Worm (Caenorhabditis elegans): ENCODE data around the gene Y75B12B.10.

DNA sequence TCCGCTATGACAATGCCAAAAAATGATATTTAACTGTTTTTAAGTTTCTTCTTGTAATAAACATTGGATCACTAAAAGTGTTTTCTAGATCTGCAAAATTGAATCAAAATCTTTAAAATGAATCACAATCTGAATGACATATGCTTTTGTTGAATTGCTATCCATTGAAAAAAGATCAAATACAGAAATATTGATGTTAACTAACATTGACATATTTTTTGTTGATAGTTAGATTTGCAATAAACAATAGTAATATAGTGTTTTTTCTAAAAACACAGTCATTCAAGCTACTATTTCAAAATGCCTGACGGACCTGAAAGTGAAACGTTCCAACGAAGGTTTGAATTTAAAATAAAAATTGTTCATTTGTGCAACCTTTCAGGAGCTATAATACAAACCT, 49.2 kb upstream of the Y75B12B.10 start, which contains the start of gene T09F5.2:
- TF ChIP-seq snpc-4 (GFP tag; optimal IDR thresholded peaks at IDR 0.05): no peak
- no peak for TF ChIP-seq snpc-4 (tag; optimal IDR thresholded peaks at IDR 0.05)
- TF ChIP-seq unc-62 (GFP tag; optimal IDR thresholded peaks at IDR 0.05): no peak
- TF ChIP-seq pha-4 (tag; optimal IDR thresholded peaks at IDR 0.05): no peak
- no peak for TF ChIP-seq dpl-1 (GFP tag; optimal IDR thresholded peaks at IDR 0.05)
- no peak for TF ChIP-seq lag-1 (GFP tag; IDR thresholded peaks at IDR 0.05)
- TF ChIP-seq F22D6.2 (tag; optimal IDR thresholded peaks at IDR 0.05): no peak
- TF ChIP-seq bed-2 (GFP tag; IDR thresholded peaks at IDR 0.05): no peak
- no peak for TF ChIP-seq C17E4.6 (GFP tag; IDR thresholded peaks at IDR 0.05)

Data from whole organism, young adult.